Worm (Caenorhabditis elegans) whole organism, young adult: ENCODE results near the gene pyc-1.

ENCODE experiments used
- B0336.3 ChIP-seq: fragments of 200-800 bp; sonication (Bioruptor generic); IDR thresholded peaks from 2 replicates; pipeline ENCODE4 v1.3.6; 2022; ENCODE audit warnings: missing genetic modification characterization, missing compliant biosample characterization
- C06A6.2 ChIP-seq: fragments of 200-800 bp; sonication (Bioruptor generic); conservative IDR thresholded peaks from 2 replicates; pipeline ENCODE4 v1.3.6; 2022; ENCODE audit warnings: missing genetic modification characterization, missing compliant biosample characterization
- D2030.7 ChIP-seq: fragments of 200-800 bp; sonication (Bioruptor generic); IDR thresholded peaks from 2 replicates; pipeline ENCODE4 v1.3.6; 2022; ENCODE audit warnings: missing genetic modification reagents, missing genetic modification characterization, missing compliant biosample characterization
- F37B4.10 ChIP-seq: fragments of 200-800 bp; sonication (Bioruptor generic); IDR thresholded peaks from 2 replicates; pipeline ENCODE4 v1.3.6; 2022; ENCODE audit warnings: missing genetic modification characterization, missing compliant biosample characterization
- F55B11.4 ChIP-seq: sonication (generic microtip); optimal IDR thresholded peaks from 2 replicates; lab custom pipeline; 2016; ENCODE audit warnings: missing compliant biosample characterization, missing genetic modification characterization, borderline replicate concordance; ENCODE audit not compliant: insufficient read depth
- Y53G8AR.9 ChIP-seq: fragments of 200-800 bp; sonication (Bioruptor generic); conservative IDR thresholded peaks from 2 replicates; pipeline ENCODE4 v1.3.6; 2022; ENCODE audit warnings: missing genetic modification reagents, missing genetic modification characterization, missing compliant biosample characterization
- Y67H2A.10 ChIP-seq: fragments of 200-800 bp; sonication (Bioruptor generic); conservative IDR thresholded peaks from 2 replicates; pipeline ENCODE4 v1.3.6; 2022; ENCODE audit warnings: missing genetic modification reagents, missing genetic modification characterization, missing compliant biosample characterization
- atf-7 ChIP-seq: sonication (generic microtip); optimal IDR thresholded peaks from 2 replicates; lab custom pipeline; 2017; ENCODE audit warnings: mild to moderate bottlenecking, missing genetic modification characterization, missing compliant biosample characterization
- athp-1 ChIP-seq: sonication (generic microtip); optimal IDR thresholded peaks from 2 replicates; lab custom pipeline; 2017; ENCODE audit warnings: mild to moderate bottlenecking, missing genetic modification characterization, missing compliant biosample characterization
- attf-3 ChIP-seq: fragments of 200-800 bp; sonication (Bioruptor generic); conservative IDR thresholded peaks from 2 replicates; pipeline ENCODE4 v1.3.6; 2022; ENCODE audit warnings: missing genetic modification reagents, missing genetic modification characterization, missing compliant biosample characterization
- cebp-2 ChIP-seq: fragments of 200-800 bp; sonication (Bioruptor generic); IDR thresholded peaks from 2 replicates; pipeline ENCODE4 v1.3.6; 2022; ENCODE audit warnings: missing genetic modification characterization, missing compliant biosample characterization
- ceh-100 ChIP-seq: fragments of 200-800 bp; sonication (Bioruptor generic); IDR thresholded peaks from 2 replicates; pipeline ENCODE4 v1.3.6; 2022; ENCODE audit warnings: missing genetic modification reagents, missing genetic modification characterization, missing compliant biosample characterization
- ceh-58 ChIP-seq: fragments of 200-800 bp; sonication (Bioruptor generic); IDR thresholded peaks from 2 replicates; pipeline ENCODE4 v1.3.6; 2022; ENCODE audit warnings: missing genetic modification characterization, missing compliant biosample characterization
- ceh-91 ChIP-seq: fragments of 200-800 bp; sonication (Bioruptor generic); IDR thresholded peaks from 2 replicates; pipeline ENCODE4 v1.3.6; 2022; ENCODE audit warnings: missing genetic modification reagents, missing genetic modification characterization, missing compliant biosample characterization
- egl-18 ChIP-seq: fragments of 200-800 bp; sonication (Bioruptor generic); IDR thresholded peaks from 2 replicates; pipeline ENCODE4 v1.3.6; 2022; ENCODE audit warnings: missing genetic modification reagents, missing genetic modification characterization, missing compliant biosample characterization
- ekl-4 ChIP-seq: fragments of 200-800 bp; sonication (Bioruptor generic); IDR thresholded peaks from 2 replicates; pipeline ENCODE4 v1.3.6; 2022; ENCODE audit warnings: missing genetic modification reagents, missing genetic modification characterization, missing compliant biosample characterization
- fkh-3 ChIP-seq: sonication (generic microtip); optimal IDR thresholded peaks from 2 replicates; lab custom pipeline; 2016; ENCODE audit warnings: mild to moderate bottlenecking, missing genetic modification characterization, missing compliant biosample characterization
- him-1 ChIP-seq: sonication (generic microtip); optimal IDR thresholded peaks from 2 replicates; lab custom pipeline; 2016; ENCODE audit warnings: missing genotype, missing genetic modification reagents, missing genetic modification characterization, missing compliant biosample characterization
- hmg-1.2 ChIP-seq: fragments of 200-800 bp; sonication (Bioruptor generic); IDR thresholded peaks from 2 replicates; pipeline ENCODE4 v1.3.6; 2022; ENCODE audit warnings: missing genetic modification reagents, missing genetic modification characterization, missing compliant biosample characterization
- hrde-1 ChIP-seq: sonication (generic microtip); optimal IDR thresholded peaks from 2 replicates; lab custom pipeline; 2016; ENCODE audit warnings: missing genetic modification characterization, mild to moderate bottlenecking, missing compliant biosample characterization, moderate library complexity, missing genotype, missing genetic modification reagents, borderline replicate concordance
- hsf-1 ChIP-seq: fragments of 200-800 bp; sonication (Bioruptor generic); IDR thresholded peaks from 2 replicates; pipeline ENCODE4 v1.3.6; 2022; ENCODE audit warnings: missing genetic modification reagents, missing genetic modification characterization, missing compliant biosample characterization
- lag-1 ChIP-seq: fragments of 200-800 bp; sonication (Bioruptor generic); IDR thresholded peaks from 2 replicates; pipeline ENCODE4 v1.3.6; 2022; ENCODE audit warnings: missing genetic modification reagents, missing genetic modification characterization, missing compliant biosample characterization
- lin-26 ChIP-seq: fragments of 200-800 bp; sonication (Bioruptor generic); IDR thresholded peaks from 2 replicates; pipeline ENCODE4 v1.3.6; 2022; ENCODE audit warnings: missing genetic modification reagents, missing genetic modification characterization, missing compliant biosample characterization
- lin-35 ChIP-seq, 3 experiments: fragments of 150-350 bp in 2 of 3; sonication (generic microtip) in 1 of 3; optimal IDR thresholded peaks; 2 replicates each; lab custom pipeline; 2014 to 2018; ENCODE audit warnings: missing biosample characterization in 3 of 3, missing genetic modification characterization in 3 of 3, missing genetic modification reagents in 3 of 3
- lin-40 ChIP-seq: sonication (generic microtip); optimal IDR thresholded peaks from 2 replicates; lab custom pipeline; 2016; ENCODE audit warnings: missing genetic modification characterization, mild to moderate bottlenecking, missing compliant biosample characterization, missing genotype, missing genetic modification reagents
- lsl-1 ChIP-seq: fragments of 200-800 bp; sonication (Bioruptor generic); optimal IDR thresholded peaks from 2 replicates; lab custom pipeline; 2018; ENCODE audit warnings: mild to moderate bottlenecking, missing genetic modification characterization, moderate library complexity, missing compliant biosample characterization
- madf-3 ChIP-seq: fragments of 200-800 bp; sonication (Bioruptor generic); IDR thresholded peaks from 2 replicates; pipeline ENCODE4 v1.3.6; 2022; ENCODE audit warnings: missing genetic modification reagents, missing genetic modification characterization, missing compliant biosample characterization
- madf-6 ChIP-seq: fragments of 200-800 bp; sonication (Bioruptor generic); IDR thresholded peaks from 2 replicates; pipeline ENCODE4 v1.3.6; 2022; ENCODE audit warnings: missing genetic modification reagents, missing genetic modification characterization, missing compliant biosample characterization
- madf-8 ChIP-seq: fragments of 200-800 bp; sonication (Bioruptor generic); conservative IDR thresholded peaks from 2 replicates; pipeline ENCODE4 v1.3.6; 2022; ENCODE audit warnings: missing genetic modification reagents, missing genetic modification characterization, missing compliant biosample characterization
- mel-28 ChIP-seq: sonication (generic microtip); optimal IDR thresholded peaks from 2 replicates; lab custom pipeline; 2016; ENCODE audit warnings: borderline replicate concordance, mild to moderate bottlenecking, missing genetic modification characterization, missing compliant biosample characterization
- mxl-1 ChIP-seq: sonication (generic microtip); optimal IDR thresholded peaks from 2 replicates; lab custom pipeline; 2016; ENCODE audit warnings: missing genetic modification characterization, missing compliant biosample characterization
- nfya-1 ChIP-seq: sonication (generic microtip); optimal IDR thresholded peaks from 2 replicates; lab custom pipeline; 2017; ENCODE audit warnings: antibody characterized with exemption, missing compliant biosample characterization, missing genetic modification characterization, borderline replicate concordance; ENCODE audit not compliant: insufficient read depth
- nfya-2 ChIP-seq: fragments of 200-800 bp; sonication (Bioruptor generic); IDR thresholded peaks from 2 replicates; pipeline ENCODE4 v1.3.6; 2022; ENCODE audit warnings: missing genetic modification reagents, missing genetic modification characterization, missing compliant biosample characterization
- nfyb-1 ChIP-seq: fragments of 200-800 bp; sonication (Bioruptor generic); IDR thresholded peaks from 2 replicates; pipeline ENCODE4 v1.3.6; 2022; ENCODE audit warnings: missing genetic modification reagents, missing genetic modification characterization, missing compliant biosample characterization
- nhr-179 ChIP-seq: sonication (generic microtip); optimal IDR thresholded peaks from 2 replicates; lab custom pipeline; 2016; ENCODE audit warnings: mild to moderate bottlenecking, missing genetic modification characterization, missing compliant biosample characterization
- rcor-1 ChIP-seq: fragments of 200-800 bp; sonication (Bioruptor generic); IDR thresholded peaks from 2 replicates; pipeline ENCODE4 v1.3.6; 2022; ENCODE audit warnings: missing genetic modification reagents, missing genetic modification characterization, missing compliant biosample characterization
- rec-8 ChIP-seq, 2 experiments: sonication (generic microtip); optimal IDR thresholded peaks; 2 replicates each; lab custom pipeline; 2016; ENCODE audit warnings: mild to moderate bottlenecking in 2 of 2, missing genetic modification characterization in 2 of 2, missing genetic modification reagents in 2 of 2, missing genotype in 2 of 2, missing biosample characterization in 1 of 2, missing compliant biosample characterization in 1 of 2, moderate library complexity in 1 of 2
- sdz-38 ChIP-seq: sonication (generic microtip); optimal IDR thresholded peaks from 2 replicates; lab custom pipeline; 2016; ENCODE audit warnings: missing genotype, missing genetic modification characterization, missing compliant biosample characterization
- snpc-3.4 ChIP-seq: sonication (generic microtip); optimal IDR thresholded peaks from 2 replicates; lab custom pipeline; 2017; ENCODE audit warnings: missing genetic modification characterization, mild to moderate bottlenecking, missing compliant biosample characterization, antibody characterized with exemption, moderate library complexity, missing genotype, missing genetic modification reagents
- tbp1 ChIP-seq: fragments of 200-800 bp; sonication (Bioruptor generic); optimal IDR thresholded peaks from 2 replicates; lab custom pipeline; 2018; ENCODE audit warnings: mild to moderate bottlenecking, missing genetic modification characterization, missing compliant biosample characterization
- tbx-9 ChIP-seq: sonication (generic microtip); optimal IDR thresholded peaks from 2 replicates; lab custom pipeline; 2016; ENCODE audit warnings: borderline replicate concordance, missing genetic modification characterization, inconsistent platforms, missing compliant biosample characterization
- unc-130 ChIP-seq: sonication (generic microtip); optimal IDR thresholded peaks from 2 replicates; lab custom pipeline; 2016; ENCODE audit warnings: missing genetic modification reagents, missing genetic modification characterization, missing compliant biosample characterization
- zim-3 ChIP-seq: sonication (generic microtip); optimal IDR thresholded peaks from 2 replicates; lab custom pipeline; 2017; ENCODE audit warnings: mild to moderate bottlenecking, missing genetic modification characterization, moderate library complexity, missing compliant biosample characterization
- ztf-18 ChIP-seq: sonication (generic microtip); optimal IDR thresholded peaks from 2 replicates; lab custom pipeline; 2016; ENCODE audit warnings: missing genotype, mild to moderate bottlenecking, missing genetic modification characterization, missing compliant biosample characterization
- ztf-28 ChIP-seq: fragments of 200-800 bp; sonication (Bioruptor generic); IDR thresholded peaks from 2 replicates; pipeline ENCODE4 v1.3.6; 2022; ENCODE audit warnings: missing genetic modification reagents, missing genetic modification characterization, missing compliant biosample characterization

The pyc-1 gene

DNA sequence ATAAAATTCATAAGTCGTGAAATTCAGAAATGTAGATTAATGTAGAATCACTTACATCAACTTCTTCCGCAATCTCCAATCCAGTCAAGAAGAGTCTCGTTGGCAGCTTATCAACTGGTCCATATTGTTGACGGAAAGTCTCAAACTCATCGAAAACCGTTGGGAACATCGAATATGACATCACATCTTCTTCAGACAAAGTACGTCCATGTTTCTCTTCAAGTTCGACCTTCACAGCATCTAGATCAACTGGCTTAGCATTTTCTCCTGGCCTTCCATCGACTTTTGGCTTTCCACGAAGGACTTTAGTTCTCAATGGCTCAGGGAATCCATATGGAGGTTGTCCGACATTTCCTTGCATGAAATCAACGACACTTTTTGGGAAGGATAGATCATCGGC, 3.5 kb downstream of the pyc-1 start:
- peak; percentile 24; the same call in 1 of the 2 replicates for TF ChIP-seq nfyb-1 (GFP tag; lab: Robert Waterston, UW)
- no peak for TF ChIP-seq lin-40 (tag; lab: Kevin White, UChicago)
- peak; percentile 19; the same call in 1 of the 2 replicates for TF ChIP-seq hmg-1.2 (GFP tag; lab: Robert Waterston, UW)
- TF ChIP-seq lin-35 (GFP tag; optimal IDR thresholded peaks at IDR 0.05; lab: Kevin White, UChicago): peak in 1 of 3 experiments; percentile 18
- TF ChIP-seq, all 124 proteins: peak for 3

DNA sequence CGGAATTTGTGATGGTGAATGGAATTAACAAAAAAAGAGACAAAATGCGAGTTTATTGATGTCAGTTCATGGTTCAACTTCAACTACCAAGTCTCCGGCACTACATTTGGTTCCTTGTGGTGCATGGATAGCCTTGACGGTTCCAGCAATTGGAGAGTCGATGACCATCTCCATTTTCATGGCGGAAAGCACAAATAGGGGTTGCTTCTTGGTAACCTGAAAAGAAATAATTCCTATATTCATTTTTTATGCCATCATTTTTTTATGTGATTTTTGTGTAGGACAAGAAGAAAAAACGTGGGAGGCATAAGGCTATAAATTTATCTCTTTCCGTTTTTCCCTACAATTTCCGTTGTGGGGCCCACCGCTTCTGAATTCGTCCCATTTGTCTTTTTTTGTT, 4.3 kb downstream of the pyc-1 start:
- TF ChIP-seq him-1 (tag; lab: Kevin White, UChicago) (no peak), madf-8 (GFP tag; lab: Robert Waterston, UW) (no peak), hrde-1 (tag; lab: Kevin White, UChicago) (no peak), C06A6.2 (GFP tag; lab: Robert Waterston, UW) (0 out of 2 replicates have a peak, but pooled peaks have one; percentile 10), sdz-38 (tag; lab: Kevin White, UChicago) (no peak), mel-28 (tag; lab: Kevin White, UChicago) (no peak), atf-7 (tag; lab: Kevin White, UChicago) (no peak), tbp1 (GFP tag; lab: Kevin White, UChicago) (no peak), lsl-1 (GFP tag; lab: Kevin White, UChicago) (no peak), lin-26 (GFP tag; lab: Robert Waterston, UW) (no peak), ztf-28 (GFP tag; lab: Robert Waterston, UW) (no peak), rec-8 (tag; optimal IDR thresholded peaks at IDR 0.05; lab: Kevin White, UChicago) (no peak), cebp-2 (GFP tag; lab: Robert Waterston, UW) (no peak), madf-6 (no peak), mxl-1 (no peak), athp-1 (no peak), ekl-4 (peak; percentile 37; the same call in 1 of the 2 replicates), ceh-58 (GFP tag; lab: Robert Waterston, UW) (no peak), B0336.3 (GFP tag; lab: Robert Waterston, UW) (no peak), snpc-3.4 (tag; lab: Kevin White, UChicago) (no peak), F37B4.10 (no peak), Y67H2A.10 (GFP tag; lab: Robert Waterston, UW) (no peak), hmg-1.2 (GFP tag; lab: Robert Waterston, UW) (0 out of 2 replicates have a peak, but pooled peaks have one; percentile 3), egl-18 (GFP tag; lab: Robert Waterston, UW) (no peak), lag-1 (GFP tag; lab: Robert Waterston, UW) (no peak), fkh-3 (tag; lab: Kevin White, UChicago) (no peak), attf-3 (GFP tag; lab: Robert Waterston, UW) (no peak), nfya-2 (GFP tag; lab: Robert Waterston, UW) (no peak), nhr-179 (tag; lab: Kevin White, UChicago) (no peak), nfyb-1 (GFP tag; lab: Robert Waterston, UW) (peak; percentile 50), Y53G8AR.9 (0 out of 2 replicates have a peak, but pooled peaks have one; percentile 40), unc-130 (no peak), ztf-18 (no peak)
- TF ChIP-seq, all 124 proteins: peak for 5

DNA sequence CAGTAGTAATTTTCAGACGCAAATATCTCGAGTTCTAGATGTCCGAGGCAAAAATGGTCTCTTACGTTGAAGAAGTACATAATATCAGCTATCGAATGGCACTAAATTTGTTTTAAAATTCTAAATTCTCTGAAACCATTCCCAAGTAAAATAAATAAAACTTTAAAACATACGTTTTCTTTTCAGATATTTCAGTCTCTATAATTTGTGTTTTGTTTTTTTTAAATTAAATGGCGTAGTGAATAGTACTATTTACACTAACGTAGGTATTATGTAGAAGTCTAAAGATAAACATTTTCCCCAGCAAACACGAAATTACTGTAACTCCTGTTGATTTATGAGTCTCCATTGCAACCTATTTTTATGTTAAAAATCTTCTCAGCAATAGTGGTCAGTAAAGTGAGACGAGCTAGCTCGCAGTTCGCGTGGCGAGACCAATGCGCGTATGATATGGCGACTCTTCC, 5.0 kb downstream of the pyc-1 start:
- no peak for TF ChIP-seq zim-3
- TF ChIP-seq ceh-100: no peak
- no peak for TF ChIP-seq hsf-1 (GFP tag; lab: Robert Waterston, UW)
- TF ChIP-seq sdz-38 (tag; lab: Kevin White, UChicago): no peak
- TF ChIP-seq tbx-9 (tag; lab: Kevin White, UChicago): no peak
- TF ChIP-seq rcor-1: no peak
- no peak for TF ChIP-seq him-1 (tag; lab: Kevin White, UChicago)
- TF ChIP-seq D2030.7 (GFP tag; lab: Robert Waterston, UW): no peak
- no peak for TF ChIP-seq tbp1 (GFP tag; lab: Kevin White, UChicago)
- no peak for TF ChIP-seq unc-130
- no peak for TF ChIP-seq nfya-1
- no peak for TF ChIP-seq ceh-91 (GFP tag; lab: Robert Waterston, UW)
- no peak for TF ChIP-seq F55B11.4 (tag; lab: Kevin White, UChicago)
- TF ChIP-seq madf-3 (GFP tag; lab: Robert Waterston, UW): no peak
- 0 out of 2 replicates have a peak, but pooled peaks have one; percentile 64 for TF ChIP-seq ceh-58 (GFP tag; lab: Robert Waterston, UW)
